Worm (Caenorhabditis elegans) whole organism, L2 larva: Measurements from ENCODE around the gene F23A7.5.
"Not testable (repeated sequence)": the region's sequence is repeated elsewhere in the genome, so short reads cannot be mapped to it uniquely, and the experiment has no call there.

Source experiments
- C34F6.9 ChIP-seq: fragments of 150-350 bp; optimal IDR thresholded peaks from 2 replicates; lab custom pipeline; 2014; ENCODE audit warnings: missing biosample characterization, missing genetic modification characterization
- F13H6.1 ChIP-seq: sonication (generic microtip); optimal IDR thresholded peaks from 2 replicates; lab custom pipeline; 2016; ENCODE audit warnings: missing genetic modification characterization, missing compliant biosample characterization
- R02D3.7 ChIP-seq: fragments of 150-350 bp; optimal IDR thresholded peaks from 2 replicates; lab custom pipeline; 2014; ENCODE audit warnings: missing biosample characterization, missing genetic modification characterization
- Y55F3AM.14 ChIP-seq: fragments of 200-800 bp; sonication (Bioruptor generic); optimal IDR thresholded peaks from 2 replicates; lab custom pipeline; 2018; ENCODE audit warnings: mild to moderate bottlenecking, missing genetic modification characterization, missing compliant biosample characterization
- ZK546.5 ChIP-seq: sonication (generic microtip); optimal IDR thresholded peaks from 2 replicates; lab custom pipeline; 2017; ENCODE audit warnings: missing biosample characterization, missing genetic modification characterization
- alr-1 ChIP-seq: fragments of 150-350 bp; optimal IDR thresholded peaks from 2 replicates; lab custom pipeline; 2014; ENCODE audit warnings: missing biosample characterization, missing genetic modification characterization
- blmp-1 ChIP-seq: sonication (generic microtip); optimal IDR thresholded peaks from 2 replicates; lab custom pipeline; 2017; ENCODE audit warnings: missing genetic modification characterization, mild to moderate bottlenecking, missing compliant biosample characterization, antibody characterized with exemption, moderate library complexity; ENCODE audit not compliant: insufficient read depth
- ceh-16 ChIP-seq: fragments of 150-350 bp; optimal IDR thresholded peaks from 2 replicates; lab custom pipeline; 2014; ENCODE audit warnings: missing biosample characterization, missing genetic modification characterization
- ceh-82 ChIP-seq: fragments of 150-350 bp; optimal IDR thresholded peaks from 2 replicates; lab custom pipeline; 2014; ENCODE audit warnings: missing biosample characterization, missing genetic modification characterization
- crh-2 ChIP-seq: sonication (generic microtip); optimal IDR thresholded peaks from 2 replicates; lab custom pipeline; 2017; ENCODE audit warnings: missing biosample characterization, missing genetic modification characterization
- dmd-4 ChIP-seq: sonication (generic microtip); optimal IDR thresholded peaks from 2 replicates; lab custom pipeline; 2017; ENCODE audit warnings: missing biosample characterization, missing genetic modification characterization
- egl-27 ChIP-seq: sonication (generic microtip); optimal IDR thresholded peaks from 3 replicates; lab custom pipeline; 2017; ENCODE audit warnings: missing biosample characterization, missing genetic modification reagents, missing genetic modification characterization
- elt-1 ChIP-seq: fragments of 150-350 bp; optimal IDR thresholded peaks from 2 replicates; lab custom pipeline; 2014; ENCODE audit warnings: missing biosample characterization, missing genetic modification characterization
- elt-3 ChIP-seq: sonication (generic microtip); optimal IDR thresholded peaks from 2 replicates; lab custom pipeline; 2017; ENCODE audit warnings: missing biosample characterization, missing genetic modification characterization
- fos-1 ChIP-seq: fragments of 150-350 bp; optimal IDR thresholded peaks from 2 replicates; lab custom pipeline; 2014; ENCODE audit warnings: missing biosample characterization, missing genetic modification characterization
- gmeb-1 ChIP-seq: fragments of 150-350 bp; optimal IDR thresholded peaks from 2 replicates; lab custom pipeline; 2014; ENCODE audit warnings: missing biosample characterization, missing genetic modification characterization
- lin-39 ChIP-seq: fragments of 150-350 bp; optimal IDR thresholded peaks from 2 replicates; lab custom pipeline; 2014; ENCODE audit warnings: missing biosample characterization, missing genetic modification reagents, missing genetic modification characterization
- lsy-2 ChIP-seq, 2 experiments: fragments of 150-350 bp in 1 of 2; sonication (generic microtip) in 1 of 2; optimal IDR thresholded peaks; 2 replicates each; lab custom pipeline; 2014 to 2017; ENCODE audit warnings: missing biosample characterization in 2 of 2, missing genetic modification characterization in 2 of 2
- mab-5 ChIP-seq: fragments of 150-350 bp; optimal IDR thresholded peaks from 2 replicates; lab custom pipeline; 2014; ENCODE audit warnings: missing biosample characterization, missing genetic modification characterization
- mbf-1 ChIP-seq: sonication (generic microtip); optimal IDR thresholded peaks from 2 replicates; lab custom pipeline; 2017; ENCODE audit warnings: missing biosample characterization, missing genetic modification characterization
- mdl-1 ChIP-seq, 2 experiments: fragments of 150-350 bp in 1 of 2; sonication (generic microtip) in 1 of 2; optimal IDR thresholded peaks; 2 replicates each; lab custom pipeline; 2017; ENCODE audit warnings: missing biosample characterization in 2 of 2, missing genetic modification characterization in 2 of 2
- nhr-10 ChIP-seq: sonication (generic microtip); optimal IDR thresholded peaks from 2 replicates; lab custom pipeline; 2017; ENCODE audit warnings: missing biosample characterization, missing genetic modification characterization
- nhr-11 ChIP-seq: fragments of 150-350 bp; optimal IDR thresholded peaks from 2 replicates; lab custom pipeline; 2014; ENCODE audit warnings: missing biosample characterization, missing genetic modification characterization
- nhr-12 ChIP-seq: fragments of 150-350 bp; optimal IDR thresholded peaks from 2 replicates; lab custom pipeline; 2014; ENCODE audit warnings: missing biosample characterization, missing genetic modification characterization
- nhr-129 ChIP-seq: fragments of 150-350 bp; optimal IDR thresholded peaks from 2 replicates; lab custom pipeline; 2014; ENCODE audit warnings: missing biosample characterization, missing genetic modification characterization
- nhr-21 ChIP-seq: fragments of 150-350 bp; optimal IDR thresholded peaks from 2 replicates; lab custom pipeline; 2014; ENCODE audit warnings: missing biosample characterization, missing genetic modification characterization
- nhr-237 ChIP-seq: fragments of 150-350 bp; optimal IDR thresholded peaks from 2 replicates; lab custom pipeline; 2014; ENCODE audit warnings: missing biosample characterization, missing genetic modification characterization
- nhr-25 ChIP-seq: fragments of 150-350 bp; sonication (generic microtip); optimal IDR thresholded peaks from 3 replicates; lab custom pipeline; 2014; ENCODE audit warnings: missing biosample characterization, missing genetic modification characterization
- nhr-6 ChIP-seq: fragments of 150-350 bp; optimal IDR thresholded peaks from 2 replicates; lab custom pipeline; 2014; ENCODE audit warnings: missing biosample characterization, missing genetic modification characterization
- nhr-77 ChIP-seq: fragments of 150-350 bp; optimal IDR thresholded peaks from 2 replicates; lab custom pipeline; 2014; ENCODE audit warnings: missing biosample characterization, missing genetic modification characterization
- peb-1 ChIP-seq: fragments of 150-350 bp; optimal IDR thresholded peaks from 2 replicates; lab custom pipeline; 2014; ENCODE audit warnings: missing biosample characterization, missing genetic modification characterization
- sem-4 ChIP-seq: fragments of 150-350 bp; optimal IDR thresholded peaks from 2 replicates; lab custom pipeline; 2014; ENCODE audit warnings: missing biosample characterization, missing genetic modification reagents, missing genetic modification characterization
- skn-1 ChIP-seq: sonication (generic microtip); optimal IDR thresholded peaks from 2 replicates; lab custom pipeline; 2017; ENCODE audit warnings: missing biosample characterization, missing genetic modification characterization
- sma-3 ChIP-seq: sonication (generic microtip); optimal IDR thresholded peaks from 2 replicates; lab custom pipeline; 2016; ENCODE audit warnings: missing genetic modification reagents, missing genetic modification characterization, missing compliant biosample characterization
- sma-9 ChIP-seq, 2 experiments: fragments of 150-350 bp in 1 of 2; sonication (generic microtip) in 1 of 2; optimal IDR thresholded peaks; 2 replicates each; lab custom pipeline; 2014 to 2016; ENCODE audit warnings: missing genetic modification characterization in 2 of 2, mild to moderate bottlenecking in 1 of 2, missing biosample characterization in 1 of 2, missing compliant biosample characterization in 1 of 2, missing genetic modification reagents in 1 of 2, moderate library complexity in 1 of 2
- snpc-4 ChIP-seq: fragments of 150-350 bp; optimal IDR thresholded peaks from 2 replicates; lab custom pipeline; 2014; ENCODE audit warnings: missing biosample characterization, missing genetic modification characterization
- unc-39 ChIP-seq: fragments of 150-350 bp; optimal IDR thresholded peaks from 2 replicates; lab custom pipeline; 2014; ENCODE audit warnings: missing biosample characterization, missing genetic modification characterization
- unc-55 ChIP-seq: fragments of 150-350 bp; sonication (generic microtip); optimal IDR thresholded peaks from 3 replicates; lab custom pipeline; 2014; ENCODE audit warnings: missing biosample characterization, missing genetic modification reagents, missing genetic modification characterization
- unc-62 ChIP-seq: fragments of 150-350 bp; optimal IDR thresholded peaks from 2 replicates; lab custom pipeline; 2014; ENCODE audit warnings: missing biosample characterization, missing genetic modification reagents, missing genetic modification characterization
- zag-1 ChIP-seq: fragments of 150-350 bp; optimal IDR thresholded peaks from 2 replicates; lab custom pipeline; 2014; ENCODE audit warnings: missing biosample characterization, missing genetic modification characterization
- ztf-1 ChIP-seq: fragments of 200-800 bp; sonication (Bioruptor generic); conservative IDR thresholded peaks from 2 replicates; pipeline ENCODE4 v1.3.6; 2022; ENCODE audit warnings: missing genetic modification characterization, missing compliant biosample characterization
- ztf-11 ChIP-seq: sonication (generic microtip); optimal IDR thresholded peaks from 2 replicates; lab custom pipeline; 2017; ENCODE audit warnings: missing biosample characterization, missing genetic modification characterization

The F23A7.5 gene

DNA sequence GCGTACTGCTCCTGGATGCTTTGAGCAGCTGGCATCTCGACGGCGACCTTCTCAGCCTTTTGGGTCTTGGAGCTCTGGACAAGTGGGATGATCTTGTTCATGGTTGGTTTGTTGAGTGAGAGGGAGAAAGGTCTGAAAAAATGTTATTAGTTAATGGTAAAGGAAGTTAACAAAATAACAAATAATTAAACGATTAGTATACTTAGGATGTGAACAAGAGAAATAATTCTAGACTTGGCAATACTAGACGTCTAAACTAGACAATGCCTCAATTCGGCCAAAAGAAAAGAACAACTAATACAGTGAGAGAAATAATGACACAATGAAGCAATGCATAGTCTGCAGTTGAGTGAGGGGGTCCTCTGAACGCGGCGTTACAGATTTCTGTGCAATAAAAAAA, 18.2 kb upstream of the F23A7.5 start, which contains the start of gene R11.4:
Gene R11.4 (minus strand): TSS at position 101 of the 400 bp plus-strand sequence.
- TF ChIP-seq Y55F3AM.14 (no peak), lsy-2 (tag; optimal IDR thresholded peaks at IDR 0.05; lab: Kevin White, UChicago) (no peak), nhr-11 (tag; lab: Kevin White, UChicago) (no peak), zag-1 (tag; lab: Kevin White, UChicago) (no peak), ztf-1 (GFP tag; lab: Robert Waterston, UW) (no peak), mdl-1 (tag; optimal IDR thresholded peaks at IDR 0.05; lab: Kevin White, UChicago) (no peak), nhr-237 (no peak), mab-5 (tag; lab: Kevin White, UChicago) (no peak), nhr-129 (no peak)

DNA sequence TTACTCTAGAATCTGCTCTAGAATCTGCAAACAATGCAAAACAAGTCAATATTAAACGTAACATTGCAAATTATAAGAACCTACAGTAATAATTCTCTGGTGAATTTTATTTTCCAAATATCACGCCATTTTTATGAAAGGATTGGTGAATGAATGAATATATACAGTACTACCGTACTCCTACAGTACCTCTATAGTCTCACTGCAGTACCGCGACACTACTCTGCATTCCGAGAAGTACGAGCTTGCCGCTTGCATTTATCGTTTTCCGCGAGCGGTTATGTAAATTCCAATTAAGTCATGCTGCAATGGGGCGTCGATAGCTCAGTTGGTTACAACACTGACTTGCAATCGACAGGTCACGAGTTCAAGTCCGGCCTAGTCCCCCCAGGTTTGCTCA, 16.4 kb upstream of the F23A7.5 start, which contains the start of gene F23A7.4:
Gene F23A7.4 (plus strand): TSS at position 301 of the 400 bp plus-strand sequence.
- not testable (repeated sequence) for TF ChIP-seq lsy-2 (tag; optimal IDR thresholded peaks at IDR 0.05; lab: Kevin White, UChicago); peb-1 (tag; lab: Kevin White, UChicago); nhr-12 (tag; lab: Kevin White, UChicago)

DNA sequence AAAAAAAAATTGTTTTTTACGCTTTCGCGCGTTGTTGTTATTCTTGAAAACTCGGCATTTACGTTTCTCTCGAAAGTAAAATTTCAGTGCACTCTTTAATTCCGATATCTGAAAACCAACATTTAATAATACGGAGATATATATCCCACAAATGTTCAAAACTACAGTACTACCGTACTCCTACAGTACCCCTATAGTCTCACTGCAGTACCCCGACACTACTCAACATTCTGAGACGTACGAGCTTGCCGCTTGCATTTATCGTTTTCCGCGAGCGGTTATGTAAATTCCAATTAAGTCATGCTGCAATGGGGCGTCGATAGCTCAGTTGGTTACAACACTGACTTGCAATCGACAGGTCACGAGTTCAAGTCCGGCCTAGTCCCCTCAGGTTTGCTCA, 15.6 kb upstream of the F23A7.5 start, which contains the start of gene F23A7.8:
Gene F23A7.8 (plus strand): TSS at position 301 of the 400 bp plus-strand sequence.
- TF ChIP-seq alr-1, F13H6.1, peb-1 (tag; lab: Kevin White, UChicago): not testable (repeated sequence)
- TF ChIP-seq, all 48 proteins: peak for 0; not testable (repeated sequence) for 48

DNA sequence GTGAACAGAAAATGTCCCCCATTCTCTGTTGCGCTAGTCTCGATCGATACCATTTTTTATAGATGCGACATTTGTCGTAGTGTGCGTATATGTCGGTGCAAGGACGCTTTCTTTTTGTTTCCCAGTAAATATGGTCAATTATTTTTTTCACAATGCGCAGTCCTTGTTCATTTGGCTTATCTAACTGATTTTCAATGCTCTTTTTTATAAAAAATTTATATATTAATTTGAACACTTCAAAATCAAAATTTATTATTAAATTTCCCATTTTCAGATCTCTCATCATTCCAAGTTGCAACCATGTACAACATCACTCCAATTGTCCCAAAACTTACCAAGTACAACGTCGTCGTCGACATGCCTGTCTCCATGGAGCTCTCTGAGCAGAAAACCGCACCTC, 11.6 kb upstream of the F23A7.5 start, which contains the start of gene F23A7.1:
Gene F23A7.1 (plus strand): TSS at position 301 of the 400 bp plus-strand sequence.
- TF ChIP-seq snpc-4 (no peak), nhr-129 (no peak), ztf-1 (GFP tag; lab: Robert Waterston, UW) (no peak), peb-1 (tag; lab: Kevin White, UChicago) (no peak), F13H6.1 (tag; lab: Kevin White, UChicago) (no peak), nhr-25 (tag; lab: Kevin White, UChicago) (no peak), nhr-21 (tag; lab: Kevin White, UChicago) (no peak), gmeb-1 (tag; lab: Kevin White, UChicago) (no peak), R02D3.7 (tag; lab: Kevin White, UChicago) (no peak)

- TF ChIP-seq elt-3 (tag; lab: Kevin White, UChicago) = no peak
- TF ChIP-seq ceh-16 (tag; lab: Kevin White, UChicago) = no peak
- no peak for TF ChIP-seq unc-62 (GFP tag; lab: Kevin White, UChicago)
- TF ChIP-seq lin-39 (tag; lab: Kevin White, UChicago) = no peak
- TF ChIP-seq ZK546.5 (tag; lab: Kevin White, UChicago) = no peak
- no peak for TF ChIP-seq ztf-11 (tag; lab: Kevin White, UChicago)
- no peak for TF ChIP-seq Y55F3AM.14
- TF ChIP-seq C34F6.9 (tag; lab: Kevin White, UChicago) = no peak
- no peak for TF ChIP-seq elt-1
- TF ChIP-seq nhr-10 (tag; lab: Kevin White, UChicago) = no peak
- no peak for TF ChIP-seq skn-1
- TF ChIP-seq crh-2 (tag; lab: Kevin White, UChicago) = no peak
- no peak for TF ChIP-seq sma-3
- no peak for TF ChIP-seq gmeb-1 (tag; lab: Kevin White, UChicago)
- no peak for TF ChIP-seq dmd-4 (tag; lab: Kevin White, UChicago)
- no peak for TF ChIP-seq blmp-1 (tag; lab: Kevin White, UChicago)
- no peak for TF ChIP-seq ztf-1 (GFP tag; lab: Robert Waterston, UW)
These were observed 11.0 kb upstream of the F23A7.5 start for ce11 chrX:16217749-16218148.

- TF ChIP-seq unc-39 (tag; lab: Kevin White, UChicago) = no peak
- TF ChIP-seq lsy-2 (tag; optimal IDR thresholded peaks at IDR 0.05; lab: Kevin White, UChicago) = no peak
- TF ChIP-seq mab-5 (tag; lab: Kevin White, UChicago) = no peak
- TF ChIP-seq unc-55 (GFP tag; lab: Kevin White, UChicago) = peak; percentile 5
- TF ChIP-seq sem-4 (tag; lab: Kevin White, UChicago) = no peak
- TF ChIP-seq nhr-6 (tag; lab: Kevin White, UChicago) = no peak
- peak; percentile 48 for TF ChIP-seq C34F6.9 (tag; lab: Kevin White, UChicago)
- TF ChIP-seq nhr-77 (tag; lab: Kevin White, UChicago) = no peak
- TF ChIP-seq gmeb-1 (tag; lab: Kevin White, UChicago) = no peak
- no peak for TF ChIP-seq egl-27 (tag; lab: Kevin White, UChicago)
- peak; percentile 27 for TF ChIP-seq fos-1 (tag; lab: Kevin White, UChicago)
- peak in 1 of 2 experiments; percentile 48 for TF ChIP-seq mdl-1 (tag; optimal IDR thresholded peaks at IDR 0.05; lab: Kevin White, UChicago)
- peak; percentile 41 for TF ChIP-seq nhr-129
- no peak for TF ChIP-seq peb-1 (tag; lab: Kevin White, UChicago)
- TF ChIP-seq elt-3 (tag; lab: Kevin White, UChicago) = no peak
- no peak for TF ChIP-seq snpc-4
- TF ChIP-seq sma-9 (GFP tag; optimal IDR thresholded peaks at IDR 0.05; lab: Kevin White, UChicago) = peak; percentile 65
- TF ChIP-seq sma-9 (tag; optimal IDR thresholded peaks at IDR 0.05; lab: Kevin White, UChicago) = no peak
- no peak for TF ChIP-seq mbf-1 (tag; lab: Kevin White, UChicago)
- no peak for TF ChIP-seq ceh-82 (tag; lab: Kevin White, UChicago)
- TF ChIP-seq unc-62 (GFP tag; lab: Kevin White, UChicago) = no peak
These were observed 10.4 kb upstream of the F23A7.5 start for ce11 chrX:16218306-16218705.
